Worm (Caenorhabditis elegans) whole organism, midembryonic: ENCODE results near the gene vamp-7.

ENCODE experiments used
- T22C8.4 ChIP-seq: fragments of 200-800 bp; sonication (Bioruptor generic); IDR thresholded peaks from 2 replicates; pipeline ENCODE4 v1.3.6; 2022; ENCODE audit warnings: missing genetic modification characterization, missing compliant biosample characterization
- cog-1 ChIP-seq: sonication (generic microtip); optimal IDR thresholded peaks from 2 replicates; lab custom pipeline; 2016; ENCODE audit warnings: missing genetic modification characterization, missing compliant biosample characterization
- flt-1 ChIP-seq: fragments of 200-800 bp; sonication (Bioruptor generic); IDR thresholded peaks from 2 replicates; pipeline ENCODE4 v1.3.6; 2022; ENCODE audit warnings: missing genetic modification characterization, missing compliant biosample characterization
- klf-2 ChIP-seq: fragments of 200-800 bp; sonication (Bioruptor generic); conservative IDR thresholded peaks from 2 replicates; pipeline ENCODE4 v1.3.6; 2022; ENCODE audit warnings: missing genetic modification reagents, missing genetic modification characterization, missing compliant biosample characterization
- med-1 ChIP-seq: sonication (generic microtip); optimal IDR thresholded peaks from 2 replicates; lab custom pipeline; 2017; ENCODE audit warnings: missing genetic modification characterization, mild to moderate bottlenecking, missing compliant biosample characterization, antibody characterized with exemption, missing genetic modification reagents; ENCODE audit not compliant: insufficient read depth
- ref-1 ChIP-seq: fragments of 200-800 bp; sonication (Bioruptor generic); conservative IDR thresholded peaks from 2 replicates; pipeline ENCODE4 v1.3.6; 2022; ENCODE audit warnings: missing genetic modification reagents, missing genetic modification characterization, missing compliant biosample characterization
- tab-1 ChIP-seq: fragments of 200-800 bp; sonication (Bioruptor generic); IDR thresholded peaks from 2 replicates; pipeline ENCODE4 v1.3.6; 2022; ENCODE audit warnings: missing genetic modification characterization, missing compliant biosample characterization
- ztf-23 ChIP-seq: fragments of 200-800 bp; sonication (Bioruptor generic); IDR thresholded peaks from 2 replicates; pipeline ENCODE4 v1.3.6; 2022; ENCODE audit warnings: missing genetic modification reagents, missing genetic modification characterization, missing compliant biosample characterization
- ztf-29 ChIP-seq: fragments of 200-800 bp; sonication (Bioruptor generic); IDR thresholded peaks from 2 replicates; pipeline ENCODE4 v1.3.6; 2022; ENCODE audit warnings: missing genetic modification reagents, missing genetic modification characterization, missing compliant biosample characterization

Gene vamp-7

ce11 chrIV:2613754-2614244, 5.9 kb downstream of the vamp-7 start, which contains the start of gene daao-1:
Gene daao-1, plus strand, starts transcription at chrIV:2614194.
- TF ChIP-seq ref-1 (no peak), tab-1 (GFP tag; lab: Robert Waterston, UW) (no peak), ztf-29 (GFP tag; lab: Robert Waterston, UW) (no peak), klf-2 (no peak), med-1 (GFP tag; lab: Kevin White, UChicago) (no peak), flt-1 (GFP tag; lab: Robert Waterston, UW) (no peak), T22C8.4 (GFP tag; lab: Robert Waterston, UW) (no peak), cog-1 (tag; lab: Kevin White, UChicago) (no peak), ztf-23 (GFP tag; lab: Robert Waterston, UW) (no peak)

ce11 chrIV:2616853-2617252, 9.0 kb downstream of the vamp-7 start:
- TF ChIP-seq ztf-29 (GFP tag; lab: Robert Waterston, UW) (no peak), med-1 (GFP tag; lab: Kevin White, UChicago) (no peak), klf-2 (no peak), T22C8.4 (GFP tag; lab: Robert Waterston, UW) (peak; percentile 69; the same call in 1 of the 2 replicates)

DNA sequence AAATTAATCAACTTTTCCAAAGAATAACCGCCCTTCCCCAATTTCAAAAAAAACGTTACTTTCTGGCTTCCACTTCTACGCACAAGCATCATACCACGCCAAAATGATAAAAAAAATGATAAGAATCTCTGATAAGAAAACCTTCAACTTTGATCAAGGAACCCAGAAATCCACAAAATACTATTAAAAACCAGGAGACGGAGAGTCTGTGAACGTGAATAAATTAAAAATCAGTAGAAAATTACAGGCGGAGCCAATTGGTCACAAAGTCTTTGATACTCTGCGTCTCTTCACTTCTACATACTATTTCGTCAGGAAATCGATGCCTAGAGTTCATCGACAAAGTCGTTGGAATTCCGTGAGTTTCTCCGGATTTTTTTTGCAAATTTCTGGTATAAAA, 10.8 kb downstream of the vamp-7 start, which contains the start of gene smf-3:
Gene smf-3 (plus strand): TSS at position 259 of the 400 bp plus-strand sequence.
- no peak for TF ChIP-seq tab-1 (GFP tag; lab: Robert Waterston, UW)
- TF ChIP-seq ref-1, result no peak
- no peak for TF ChIP-seq klf-2
- no peak for TF ChIP-seq T22C8.4 (GFP tag; lab: Robert Waterston, UW)
- no peak for TF ChIP-seq ztf-29 (GFP tag; lab: Robert Waterston, UW)
- TF ChIP-seq cog-1 (tag; lab: Kevin White, UChicago), result no peak
- no peak for TF ChIP-seq med-1 (GFP tag; lab: Kevin White, UChicago)
- no peak for TF ChIP-seq ztf-23 (GFP tag; lab: Robert Waterston, UW)
- no peak for TF ChIP-seq flt-1 (GFP tag; lab: Robert Waterston, UW)

DNA sequence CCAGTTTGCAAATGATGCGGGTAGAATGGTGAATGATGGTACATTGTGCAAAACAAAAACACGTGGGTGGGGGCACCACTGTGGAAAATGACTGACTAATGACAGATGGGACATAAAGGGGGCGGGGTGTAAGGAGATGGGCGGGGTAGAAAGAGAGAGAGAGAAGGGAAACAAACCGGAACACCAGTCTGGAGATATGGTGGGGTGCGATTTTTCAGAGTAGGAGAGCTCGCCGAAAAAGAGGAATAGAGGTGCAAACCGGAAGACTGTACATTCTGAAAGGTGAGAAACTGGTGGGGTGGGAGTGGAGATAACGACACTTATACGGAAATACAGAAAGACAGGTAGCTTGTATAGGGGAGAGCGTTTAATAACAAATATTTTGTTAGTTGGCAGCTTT, 20.3 kb downstream of the vamp-7 start, which contains the start of gene ngn-1:
Gene ngn-1 (minus strand): TSS at position 101 of the 400 bp plus-strand sequence.
- TF ChIP-seq cog-1 (tag; lab: Kevin White, UChicago) (no peak), ref-1 (no peak), med-1 (GFP tag; lab: Kevin White, UChicago) (no peak), tab-1 (GFP tag; lab: Robert Waterston, UW) (no peak), ztf-29 (GFP tag; lab: Robert Waterston, UW) (no peak), T22C8.4 (GFP tag; lab: Robert Waterston, UW) (no peak), flt-1 (GFP tag; lab: Robert Waterston, UW) (no peak), klf-2 (no peak), ztf-23 (GFP tag; lab: Robert Waterston, UW) (no peak)

DNA sequence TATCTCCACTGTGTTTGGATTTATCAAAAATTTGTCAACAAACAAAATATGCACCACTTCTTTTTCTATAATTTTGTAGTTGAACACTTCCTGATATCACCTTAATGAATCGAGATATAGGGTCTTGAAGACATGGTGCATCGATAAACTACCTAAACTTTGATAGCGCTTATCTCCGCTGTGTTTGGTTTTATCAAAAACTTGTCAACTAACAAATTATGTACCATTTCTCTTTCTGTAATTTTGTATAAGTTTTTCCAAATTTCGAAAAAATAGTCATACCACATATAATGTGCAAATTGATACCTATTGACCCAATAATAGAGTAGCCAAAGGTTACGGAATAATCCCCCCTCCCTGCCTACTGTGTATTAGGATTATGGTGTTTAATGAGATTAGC, 22.3 kb downstream of the vamp-7 start:
- TF ChIP-seq T22C8.4 (GFP tag; lab: Robert Waterston, UW), result no peak
- no peak for TF ChIP-seq cog-1 (tag; lab: Kevin White, UChicago)
- no peak for TF ChIP-seq ref-1
- no peak for TF ChIP-seq klf-2
- no peak for TF ChIP-seq med-1 (GFP tag; lab: Kevin White, UChicago)
- no peak for TF ChIP-seq tab-1 (GFP tag; lab: Robert Waterston, UW)
- no peak for TF ChIP-seq ztf-23 (GFP tag; lab: Robert Waterston, UW)
- TF ChIP-seq ztf-29 (GFP tag; lab: Robert Waterston, UW), result no peak

- TF ChIP-seq flt-1 (GFP tag; lab: Robert Waterston, UW) (0 out of 2 replicates have a peak, but pooled peaks have one; percentile 15), klf-2 (no peak)
Measured at ce11 chrIV:2634992-2635391, 27.1 kb downstream of the vamp-7 start.

DNA sequence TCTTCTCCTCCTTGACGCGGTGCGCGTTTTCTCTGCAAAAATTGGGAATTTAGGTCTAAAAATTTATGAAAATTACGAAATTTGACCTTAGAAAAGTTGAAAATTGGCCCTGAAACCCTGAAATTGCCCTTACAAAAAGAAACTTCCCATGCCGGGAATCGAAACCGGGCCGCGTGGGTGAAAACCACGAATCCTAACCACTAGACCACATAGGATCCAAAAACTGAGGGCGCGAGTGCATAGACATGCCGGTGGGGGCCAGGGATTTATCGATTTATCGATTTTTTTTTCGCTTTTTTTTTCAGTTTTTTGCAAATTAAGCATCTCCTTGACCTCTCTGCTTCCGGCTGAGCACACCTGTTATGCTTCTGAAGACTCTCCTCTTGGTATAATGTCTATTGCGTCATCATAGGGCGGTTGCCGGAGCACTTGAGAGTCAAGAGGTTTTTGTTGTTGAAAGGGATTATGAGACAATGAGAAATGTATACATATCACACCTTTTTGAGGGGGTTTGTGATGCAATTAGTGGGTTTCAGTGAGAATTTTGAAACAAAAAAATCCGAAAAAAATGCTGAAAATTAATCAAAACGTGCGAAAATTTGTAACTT, 31.9 kb downstream of the vamp-7 start:
- TF ChIP-seq med-1 (GFP tag; lab: Kevin White, UChicago) (no peak), tab-1 (GFP tag; lab: Robert Waterston, UW) (peak; percentile 84), flt-1 (GFP tag; lab: Robert Waterston, UW) (peak; percentile 78; the same call in 1 of the 2 replicates), ztf-29 (GFP tag; lab: Robert Waterston, UW) (peak; percentile 72), T22C8.4 (GFP tag; lab: Robert Waterston, UW) (peak; percentile 99), ref-1 (peak; percentile 72), cog-1 (tag; lab: Kevin White, UChicago) (no peak), ztf-23 (GFP tag; lab: Robert Waterston, UW) (peak; percentile 82), klf-2 (peak; percentile 72; the same call in 1 of the 2 replicates)

ce11 chrIV:2640950-2641349, 33.1 kb downstream of the vamp-7 start, which contains the start of the genes mdf-2 and nduv-3:
Gene mdf-2, minus strand, starts transcription at chrIV:2641125.
Gene nduv-3, plus strand, starts transcription at chrIV:2641310.
- TF ChIP-seq ztf-23 (GFP tag; lab: Robert Waterston, UW) (no peak), med-1 (GFP tag; lab: Kevin White, UChicago) (no peak), flt-1 (GFP tag; lab: Robert Waterston, UW) (0 out of 2 replicates have a peak, but pooled peaks have one; percentile 40), T22C8.4 (GFP tag; lab: Robert Waterston, UW) (peak; percentile 85), klf-2 (no peak)

ce11 chrIV:2642054-2642453, 34.2 kb downstream of the vamp-7 start:
- no peak for TF ChIP-seq flt-1 (GFP tag; lab: Robert Waterston, UW)
- TF ChIP-seq med-1 (GFP tag; lab: Kevin White, UChicago), result no peak
- TF ChIP-seq ztf-23 (GFP tag; lab: Robert Waterston, UW), result no peak
- no peak for TF ChIP-seq ref-1
- no peak for TF ChIP-seq klf-2
- TF ChIP-seq cog-1 (tag; lab: Kevin White, UChicago), result no peak
- TF ChIP-seq tab-1 (GFP tag; lab: Robert Waterston, UW), result no peak
- no peak for TF ChIP-seq T22C8.4 (GFP tag; lab: Robert Waterston, UW)
